Fruit fly (Drosophila melanogaster) whole organism, embryonic: Measurements from ENCODE around the gene CG14569.

Source experiments
- CG1024 ChIP-seq: fragments of 200-800 bp; sonication (Bioruptor generic); IDR thresholded peaks from 2 replicates; pipeline ENCODE4 v1.3.6; 2022; ENCODE audit warnings: missing biosample characterization, missing genetic modification characterization
- CG13775 ChIP-seq: fragments of 200-800 bp; sonication (Bioruptor generic); optimal IDR thresholded peaks from 3 replicates; lab custom pipeline; 2017; ENCODE audit warnings: missing biosample characterization, mild to moderate bottlenecking, missing genetic modification characterization
- CG14014 ChIP-seq: fragments of 200-800 bp; sonication (Bioruptor generic); IDR thresholded peaks from 2 replicates; pipeline ENCODE4 v1.3.6; 2022; ENCODE audit warnings: missing biosample characterization, missing genetic modification characterization
- CG16779 ChIP-seq: fragments of 200-800 bp; sonication (Bioruptor generic); IDR thresholded peaks from 2 replicates; pipeline ENCODE4 v1.3.6; 2022; ENCODE audit warnings: missing biosample characterization, missing genetic modification characterization
- CG42726 ChIP-seq: fragments of 200-800 bp; sonication (Bioruptor generic); IDR thresholded peaks from 2 replicates; pipeline ENCODE4 v1.3.6; 2022; ENCODE audit warnings: missing biosample characterization, missing genetic modification characterization; ENCODE audit not compliant: partially characterized antibody
- CG4404 ChIP-seq: fragments of 200-800 bp; sonication (Bioruptor generic); IDR thresholded peaks from 2 replicates; pipeline ENCODE4 v1.3.6; 2022; ENCODE audit warnings: missing biosample characterization, missing genetic modification characterization
- CG4820 ChIP-seq: fragments of 200-800 bp; sonication (Bioruptor generic); optimal IDR thresholded peaks from 3 replicates; lab custom pipeline; 2016; ENCODE audit warnings: missing biosample characterization, missing genetic modification characterization
- CG5180 ChIP-seq: fragments of 200-800 bp; sonication (Bioruptor generic); optimal IDR thresholded peaks from 3 replicates; lab custom pipeline; 2017; ENCODE audit warnings: missing biosample characterization, missing genetic modification characterization, mild to moderate bottlenecking, moderate library complexity, missing genetic modification reagents
- CG9876 ChIP-seq: fragments of 200-800 bp; sonication (Bioruptor generic); optimal IDR thresholded peaks from 2 replicates; lab custom pipeline; 2016; ENCODE audit warnings: missing biosample characterization, missing genetic modification characterization
- Dip2 ChIP-seq: fragments of 200-800 bp; sonication (Bioruptor generic); IDR thresholded peaks from 2 replicates; pipeline ENCODE4 v1.3.6; 2022; ENCODE audit warnings: missing biosample characterization, missing genetic modification characterization
- Drgx ChIP-seq: fragments of 200-800 bp; sonication (Bioruptor generic); IDR thresholded peaks from 2 replicates; pipeline ENCODE4 v1.3.6; 2022; ENCODE audit warnings: missing biosample characterization, missing genetic modification characterization
- Ets65A ChIP-seq: fragments of 200-800 bp; sonication (Bioruptor generic); peaks from one replicate; lab custom pipeline; 2016; ENCODE audit warnings: missing biosample characterization, missing genetic modification characterization
- HLHmδ ChIP-seq: fragments of 200-800 bp; sonication (Bioruptor generic); optimal IDR thresholded peaks from 2 replicates; lab custom pipeline; 2018; ENCODE audit warnings: missing biosample characterization, mild to moderate bottlenecking, missing genetic modification characterization, moderate library complexity
- Hey ChIP-seq: fragments of 200-800 bp; sonication (Bioruptor generic); optimal IDR thresholded peaks from 3 replicates; lab custom pipeline; 2018; ENCODE audit warnings: missing biosample characterization, mild to moderate bottlenecking, missing genetic modification characterization
- Jarid2 ChIP-seq: fragments of 200-800 bp; sonication (Bioruptor generic); optimal IDR thresholded peaks from 3 replicates; lab custom pipeline; 2017; ENCODE audit warnings: mild to moderate bottlenecking, missing biosample characterization, missing genetic modification reagents, missing genetic modification characterization
- Opbp ChIP-seq: fragments of 200-800 bp; sonication (Bioruptor generic); IDR thresholded peaks from 3 replicates; pipeline ENCODE4 v1.3.6; 2022; ENCODE audit warnings: missing biosample characterization, missing genetic modification characterization; ENCODE audit not compliant: partially characterized antibody
- Sox102F ChIP-seq: fragments of 200-800 bp; sonication (Bioruptor generic); optimal IDR thresholded peaks from 2 replicates; lab custom pipeline; 2018; ENCODE audit warnings: missing biosample characterization, mild to moderate bottlenecking, missing genetic modification characterization, moderate library complexity
- Sry-δ ChIP-seq: fragments of 200-800 bp; sonication (Bioruptor generic); optimal IDR thresholded peaks from 2 replicates; lab custom pipeline; 2016; ENCODE audit warnings: missing biosample characterization, missing genetic modification characterization
- Tbp ChIP-seq: fragments of >200 bp; optimal IDR thresholded peaks from 2 replicates; lab custom pipeline; 2018; ENCODE audit warnings: missing biosample characterization, missing genetic modification characterization
- ab ChIP-seq: fragments of 200-800 bp; sonication (Bioruptor generic); optimal IDR thresholded peaks from 2 replicates; lab custom pipeline; 2016; ENCODE audit warnings: missing biosample characterization, missing genetic modification characterization
- amos ChIP-seq: fragments of 200-800 bp; sonication (Bioruptor generic); IDR thresholded peaks from 2 replicates; pipeline ENCODE4 v1.3.6; 2022; ENCODE audit warnings: missing biosample characterization, missing genetic modification characterization; ENCODE audit not compliant: partially characterized antibody
- bbx ChIP-seq: fragments of 200-800 bp; sonication (Bioruptor generic); IDR thresholded peaks from 2 replicates; pipeline ENCODE4 v1.3.6; 2022; ENCODE audit warnings: missing biosample characterization, missing genetic modification characterization; ENCODE audit not compliant: partially characterized antibody
- bsh ChIP-seq, 2 experiments: fragments of 200-800 bp; sonication (Bioruptor generic); optimal IDR thresholded peaks; 2 replicates each; lab custom pipeline; 2017 to 2018; ENCODE audit warnings: mild to moderate bottlenecking in 2 of 2, missing biosample characterization in 2 of 2, missing genetic modification characterization in 2 of 2, moderate library complexity in 1 of 2
- chinmo ChIP-seq: fragments of 200-800 bp; sonication (Bioruptor generic); IDR thresholded peaks from 4 replicates; pipeline ENCODE4 v1.3.6; 2022; ENCODE audit warnings: missing biosample characterization, missing genetic modification characterization; ENCODE audit not compliant: partially characterized antibody
- corto ChIP-seq: fragments of 200-800 bp; sonication (Bioruptor generic); optimal IDR thresholded peaks from 2 replicates; lab custom pipeline; 2016; ENCODE audit warnings: missing biosample characterization, mild to moderate bottlenecking, missing genetic modification characterization, moderate library complexity
- eve ChIP-seq, 2 experiments: fragments of >200 bp; optimal IDR thresholded peaks; 2 replicates each; lab custom pipeline; 2017; ENCODE audit warnings: missing biosample characterization in 2 of 2, missing genetic modification characterization in 2 of 2
- insv ChIP-seq, 2 experiments: fragments of 200-800 bp; sonication (Bioruptor generic); optimal IDR thresholded peaks; 3 replicates each; lab custom pipeline; 2016 to 2018; ENCODE audit warnings: missing biosample characterization in 2 of 2, missing genetic modification characterization in 2 of 2
- lbe ChIP-seq: fragments of 200-800 bp; sonication (Bioruptor generic); optimal IDR thresholded peaks from 2 replicates; lab custom pipeline; 2016; ENCODE audit warnings: missing biosample characterization, mild to moderate bottlenecking, missing genetic modification characterization
- lola ChIP-seq, 3 experiments: fragments of >200 bp in 2 of 3; fragments of 200-800 bp in 1 of 3; sonication (Bioruptor generic) in 1 of 3; optimal IDR thresholded peaks; 2 replicates each; lab custom pipeline; 2017 to 2019; ENCODE audit warnings: missing biosample characterization in 3 of 3, missing genetic modification characterization in 3 of 3, mild to moderate bottlenecking in 1 of 3, moderate library complexity in 1 of 3
- nom ChIP-seq: fragments of 200-800 bp; sonication (Bioruptor generic); optimal IDR thresholded peaks from 2 replicates; lab custom pipeline; 2017; ENCODE audit warnings: missing biosample characterization, missing genetic modification characterization, mild to moderate bottlenecking, moderate library complexity, missing genetic modification reagents
- salm ChIP-seq: fragments of 200-800 bp; sonication (Bioruptor generic); optimal IDR thresholded peaks from 2 replicates; lab custom pipeline; 2018; ENCODE audit warnings: missing biosample characterization, mild to moderate bottlenecking, missing genetic modification characterization
- sens ChIP-seq: fragments of 200-800 bp; sonication (Bioruptor generic); peaks from one replicate; lab custom pipeline; 2016; ENCODE audit warnings: missing biosample characterization, missing genetic modification characterization
- sisA ChIP-seq: fragments of 200-800 bp; sonication (Bioruptor generic); IDR thresholded peaks from 2 replicates; pipeline ENCODE4 v1.3.6; 2022; ENCODE audit warnings: missing biosample characterization, missing genetic modification characterization
- wdn ChIP-seq: fragments of 200-800 bp; sonication (Bioruptor generic); IDR thresholded peaks from 2 replicates; pipeline ENCODE4 v1.3.6; 2022; ENCODE audit warnings: missing biosample characterization, missing genetic modification characterization
- yki ChIP-seq: fragments of >200 bp; optimal IDR thresholded peaks from 3 replicates; lab custom pipeline; 2018
- zfh1 ChIP-seq: fragments of 200-800 bp; sonication (Bioruptor generic); IDR thresholded peaks from 3 replicates; pipeline ENCODE4 v1.3.6; 2022; ENCODE audit warnings: missing biosample characterization, missing genetic modification characterization

CG14569 gene

dm6 chr3L:21715974-21716373 is 15.4 kb downstream of the CG14569 start:
- no peak for TF ChIP-seq Drgx
- peak; percentile 40 for TF ChIP-seq sens (GFP tag; lab: Kevin White, UChicago)

dm6 chr3L:21709785-21710591 is 21.4 kb downstream of the CG14569 start:
- no peak for TF ChIP-seq Sry-δ
- no peak for TF ChIP-seq eve (GFP tag; optimal IDR thresholded peaks at IDR 0.05; lab: Kevin White, UChicago)
- TF ChIP-seq CG9876 (GFP tag; lab: Kevin White, UChicago), result no peak
- peak in 1 of 2 experiments; percentile 85 for TF ChIP-seq bsh (GFP tag; optimal IDR thresholded peaks at IDR 0.05; lab: Kevin White, UChicago)
- no peak for TF ChIP-seq CG13775
- peak; percentile 79 for TF ChIP-seq nom (GFP tag; lab: Kevin White, UChicago)
- TF ChIP-seq ab, result no peak
- peak in 1 of 3 experiments; percentile 4 for TF ChIP-seq lola (GFP tag; optimal IDR thresholded peaks at IDR 0.05; lab: Kevin White, UChicago)
- no peak for TF ChIP-seq CG16779
- peak; percentile 57 for TF ChIP-seq sens (GFP tag; lab: Kevin White, UChicago)
- no peak for TF ChIP-seq bbx
- no peak for TF ChIP-seq Hey (tag; lab: Kevin White, UChicago)
- TF ChIP-seq corto (GFP tag; lab: Kevin White, UChicago), result peak; percentile 31
- no peak for TF ChIP-seq CG14014 (GFP tag; lab: Robert Waterston, UW)
- peak; percentile 64 for TF ChIP-seq lbe

dm6 chr3L:21706144-21706926 is 25.0 kb downstream of the CG14569 start, which contains the start of gene CG32447:
TSS of gene CG32447 (minus strand) at chr3L:21706365.
- TF ChIP-seq Jarid2 (GFP tag; lab: Kevin White, UChicago) (peak; percentile 82), wdn (no peak), Ets65A (peak; percentile 23), zfh1 (GFP tag; lab: Robert Waterston, UW) (0 out of 3 replicates have a peak, but pooled peaks have one; percentile 17), Opbp (GFP tag; lab: Robert Waterston, UW) (peak; percentile 44; the same call in 1 of the 3 replicates), CG5180 (GFP tag; lab: Kevin White, UChicago) (peak; percentile 98), CG4404 (no peak), Dip2 (no peak), Sox102F (no peak), insv (GFP tag; optimal IDR thresholded peaks at IDR 0.05; lab: Kevin White, UChicago) (peak in 1 of 2 experiments; percentile 78), sisA (GFP tag; lab: Robert Waterston, UW) (no peak), HLHmδ (GFP tag; lab: Kevin White, UChicago) (peak; percentile 17), chinmo (GFP tag; lab: Robert Waterston, UW) (0 out of 4 replicates have a peak, but pooled peaks have one; percentile 55), amos (GFP tag; lab: Robert Waterston, UW) (0 out of 2 replicates have a peak, but pooled peaks have one; percentile 14), CG4820 (GFP tag; lab: Kevin White, UChicago) (peak; percentile 16), Tbp (GFP tag; lab: Kevin White, UChicago) (peak; percentile 29), yki (lab: Kevin White, UChicago) (no peak), CG42726 (GFP tag; lab: Robert Waterston, UW) (0 out of 2 replicates have a peak, but pooled peaks have one; percentile 13), CG1024 (GFP tag; lab: Robert Waterston, UW) (0 out of 2 replicates have a peak, but pooled peaks have one; percentile 26), salm (no peak)
